Worm (Caenorhabditis elegans): ENCODE measurements around the gene F10D7.3.

The F10D7.3 gene

ce11 chrX:17386130-17386529 is 11.7 kb upstream of the F10D7.3 start:
- TF ChIP-seq ceh-6 (GFP tag; optimal IDR thresholded peaks at IDR 0.05), result no peak
- TF ChIP-seq zip-5 (tag; optimal IDR thresholded peaks at IDR 0.05), result no peak
- no peak for TF ChIP-seq ceh-14 (tag; optimal IDR thresholded peaks at IDR 0.05)
- TF ChIP-seq ahr-1 (tag; optimal IDR thresholded peaks at IDR 0.05), result no peak
- no peak for TF ChIP-seq K09A11.1 (tag; optimal IDR thresholded peaks at IDR 0.05; ENCODE audit: insufficient read depth)
- TF ChIP-seq ceh-9 (tag; optimal IDR thresholded peaks at IDR 0.05), result no peak
- no peak for TF ChIP-seq dve-1 (tag; optimal IDR thresholded peaks at IDR 0.05)
- no peak for TF ChIP-seq ceh-2 (tag; optimal IDR thresholded peaks at IDR 0.05)
- no peak for TF ChIP-seq dmd-4 (tag; optimal IDR thresholded peaks at IDR 0.05; ENCODE audit: borderline replicate concordance)
- no peak for TF ChIP-seq ceh-22 (tag; optimal IDR thresholded peaks at IDR 0.05)
- TF ChIP-seq sox-2 (GFP tag; IDR thresholded peaks at IDR 0.05), result no peak
- no peak for TF ChIP-seq madf-2 (tag; optimal IDR thresholded peaks at IDR 0.05)
- TF ChIP-seq pax-1 (tag; optimal IDR thresholded peaks at IDR 0.05), result no peak
- TF ChIP-seq ceh-31 (tag; optimal IDR thresholded peaks at IDR 0.05), result no peak
- no peak for TF ChIP-seq mec-3 (tag; optimal IDR thresholded peaks at IDR 0.05; ENCODE audit: borderline replicate concordance)
- TF ChIP-seq tbx-2 (tag; optimal IDR thresholded peaks at IDR 0.05), result no peak

DNA sequence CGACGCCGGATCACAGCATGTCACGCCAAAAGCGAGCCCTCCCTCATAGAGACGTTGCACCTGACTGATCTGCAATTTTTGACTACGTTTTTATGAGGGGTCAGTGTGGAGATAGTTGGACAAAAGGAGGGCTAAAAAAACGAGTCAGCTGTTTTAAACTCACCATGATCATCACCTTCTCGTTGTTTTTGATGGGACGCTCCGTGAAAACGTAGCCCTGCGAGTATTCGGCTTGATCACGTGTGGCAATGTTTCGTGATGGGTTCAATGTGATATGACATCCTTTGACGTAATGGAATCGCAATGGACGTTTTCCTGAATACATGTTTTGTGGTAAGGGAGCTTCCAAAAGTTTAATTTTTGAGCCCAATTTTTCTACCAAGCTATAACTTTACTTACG is 10.7 kb upstream of the F10D7.3 start:
- no peak for TF ChIP-seq fkh-6 (tag; optimal IDR thresholded peaks at IDR 0.05)
- TF ChIP-seq C08G9.2 (tag; optimal IDR thresholded peaks at IDR 0.05), result no peak
- TF ChIP-seq ceh-31 (tag; optimal IDR thresholded peaks at IDR 0.05), result no peak
- TF ChIP-seq gmeb-2 (tag; optimal IDR thresholded peaks at IDR 0.05), result no peak
- TF ChIP-seq pha-4 (tag; optimal IDR thresholded peaks at IDR 0.05), result no peak
- no peak for TF ChIP-seq ceh-6 (GFP tag; optimal IDR thresholded peaks at IDR 0.05)
- no peak for TF ChIP-seq rnt-1 (tag; optimal IDR thresholded peaks at IDR 0.05)
- TF ChIP-seq tbx-7 (tag; optimal IDR thresholded peaks at IDR 0.05), result no peak
- no peak for TF ChIP-seq npax-4 (tag; optimal IDR thresholded peaks at IDR 0.05)
- TF ChIP-seq nhr-11 (tag; optimal IDR thresholded peaks at IDR 0.05), result no peak
- TF ChIP-seq syd-9 (tag; optimal IDR thresholded peaks at IDR 0.05), result no peak

- TF ChIP-seq unc-86 (tag; optimal IDR thresholded peaks at IDR 0.05), result no peak
- no peak for TF ChIP-seq ztf-16 (tag; optimal IDR thresholded peaks at IDR 0.05)
These were observed 9.9 kb upstream of the F10D7.3 start for ce11 chrX:17384343-17384742.

- no peak for TF ChIP-seq ttx-3 (tag; optimal IDR thresholded peaks at IDR 0.05)
- TF ChIP-seq lim-6 (tag; optimal IDR thresholded peaks at IDR 0.05), result no peak
These were observed 7.5 kb upstream of the F10D7.3 start, which contains the start of gene F10D7.4 for ce11 chrX:17381975-17382374. F10D7.4 (minus strand) TSS chrX:17382075.

ce11 chrX:17379675-17380074 is 5.2 kb upstream of the F10D7.3 start, which contains the start of gene F10D7.10:
F10D7.10 (minus strand) TSS chrX:17379775.
- TF ChIP-seq unc-3 (GFP tag; conservative IDR thresholded peaks at IDR 0.05), result no peak
- no peak for TF ChIP-seq unc-3 (tag; optimal IDR thresholded peaks at IDR 0.05)
- TF ChIP-seq dve-1 (tag; optimal IDR thresholded peaks at IDR 0.05), result no peak
- TF ChIP-seq ceh-6 (GFP tag; optimal IDR thresholded peaks at IDR 0.05), result no peak
- TF ChIP-seq pha-4 (tag; optimal IDR thresholded peaks at IDR 0.05), result no peak
- no peak for TF ChIP-seq ceh-22 (tag; optimal IDR thresholded peaks at IDR 0.05)
- no peak for TF ChIP-seq hlh-8 (tag; optimal IDR thresholded peaks at IDR 0.05)
- no peak for TF ChIP-seq C08G9.2 (tag; optimal IDR thresholded peaks at IDR 0.05)
- no peak for TF ChIP-seq pha-2 (tag; optimal IDR thresholded peaks at IDR 0.05)
- no peak for TF ChIP-seq madf-2 (tag; optimal IDR thresholded peaks at IDR 0.05)
- TF ChIP-seq T23F11.4 (GFP tag; optimal IDR thresholded peaks at IDR 0.05), result no peak
- TF ChIP-seq unc-42 (tag; optimal IDR thresholded peaks at IDR 0.05), result no peak
